Fruit fly (Drosophila melanogaster): ENCODE data around the gene Proc-R.

Gene Proc-R

DNA sequence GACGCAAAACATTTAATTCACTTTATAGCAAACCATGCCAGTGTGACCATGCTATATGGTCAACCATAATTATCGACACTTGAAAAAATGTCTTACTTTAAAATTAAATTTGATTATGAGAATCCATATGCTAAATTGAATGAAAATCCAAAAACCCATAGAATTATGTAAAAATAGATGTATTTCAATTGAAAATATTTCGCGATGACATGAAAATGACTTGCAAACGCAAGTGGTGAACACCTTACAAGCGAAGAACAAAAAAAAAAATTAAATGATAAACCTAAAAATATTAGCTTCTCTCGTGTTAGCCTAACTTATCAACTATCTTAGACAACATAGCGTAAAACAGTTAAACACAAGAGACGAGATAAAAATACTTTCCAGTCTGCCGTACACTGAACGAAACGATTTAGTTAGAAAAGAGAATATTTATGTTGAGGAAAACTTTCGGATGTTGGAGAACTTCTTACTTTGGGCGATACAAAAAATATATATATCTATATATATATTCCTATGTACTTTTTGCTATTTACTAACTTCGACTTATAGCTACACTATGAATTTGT is 27.8 kb upstream of the Proc-R start (continued):
- peak; percentile 70 for TF ChIP-seq lilli (GFP tag; optimal IDR thresholded peaks at IDR 0.05)
- peak; percentile 58 for TF ChIP-seq ara (GFP tag; IDR thresholded peaks at IDR 0.05)
- no peak for TF ChIP-seq Dip2 (GFP tag; IDR thresholded peaks at IDR 0.05)
- no peak for TF ChIP-seq toy (GFP tag; IDR thresholded peaks at IDR 0.05)
- peak; percentile 78 for TF ChIP-seq gem (tag; optimal IDR thresholded peaks at IDR 0.05)
- TF ChIP-seq Hr39 (optimal IDR thresholded peaks at IDR 0.05): no peak
- TF ChIP-seq unc-4 (GFP tag; IDR thresholded peaks at IDR 0.05; ENCODE audit: partially characterized antibody): no peak
- TF ChIP-seq C15 (GFP tag; IDR thresholded peaks at IDR 0.05): no peak
- TF ChIP-seq CG32532 (GFP tag; IDR thresholded peaks at IDR 0.05): peak; percentile 72
- TF ChIP-seq CG8388 (GFP tag; optimal IDR thresholded peaks at IDR 0.05): peak; percentile 53
- TF ChIP-seq CG8944 (GFP tag; optimal IDR thresholded peaks at IDR 0.05): peak; percentile 15
- TF ChIP-seq gcm2 (GFP tag; optimal IDR thresholded peaks at IDR 0.05): peak; percentile 16
- TF ChIP-seq luna (GFP tag; optimal IDR thresholded peaks at IDR 0.05): no peak
- peak; percentile 64 for TF ChIP-seq Sox102F (GFP tag; optimal IDR thresholded peaks at IDR 0.05)
- TF ChIP-seq PHDP (tag; optimal IDR thresholded peaks at IDR 0.05): peak; percentile 60
- no peak for TF ChIP-seq sd (tag; optimal IDR thresholded peaks at IDR 0.05)
- no peak for TF ChIP-seq h (optimal IDR thresholded peaks at IDR 0.05)
- no peak for TF ChIP-seq Mes4 (GFP tag; optimal IDR thresholded peaks at IDR 0.05)
- TF ChIP-seq ATbp (GFP tag; optimal IDR thresholded peaks at IDR 0.05): peak; percentile 44
- no peak for TF ChIP-seq CG7271 (tag; optimal IDR thresholded peaks at IDR 0.05)
- peak; percentile 61 for TF ChIP-seq CG16863 (GFP tag; optimal IDR thresholded peaks at IDR 0.05)
- TF ChIP-seq CG12942 (GFP tag; optimal IDR thresholded peaks at IDR 0.05): no peak
- no peak for TF ChIP-seq Bgb (GFP tag; IDR thresholded peaks at IDR 0.05; ENCODE audit: partially characterized antibody)
- TF ChIP-seq E2f1 (GFP tag; IDR thresholded peaks at IDR 0.05): peak; percentile 38; the same call in 1 of the 2 replicates
- peak; percentile 51 for TF ChIP-seq CG10979 (tag; optimal IDR thresholded peaks at IDR 0.05)
- TF ChIP-seq dm (GFP tag; optimal IDR thresholded peaks at IDR 0.05): no peak
- no peak for TF ChIP-seq ato (GFP tag; IDR thresholded peaks at IDR 0.05; ENCODE audit: partially characterized antibody)
- no peak for TF ChIP-seq cad (GFP tag; optimal IDR thresholded peaks at IDR 0.05)
- TF ChIP-seq Atf6 (GFP tag; IDR thresholded peaks at IDR 0.05): peak; percentile 69
- peak; percentile 35 for TF ChIP-seq BtbVII (GFP tag; optimal IDR thresholded peaks at IDR 0.05)
- peak; percentile 62 for TF ChIP-seq Ptx1 (GFP tag; IDR thresholded peaks at IDR 0.05)
- peak; percentile 20 for TF ChIP-seq tx (GFP tag; optimal IDR thresholded peaks at IDR 0.05)
- TF ChIP-seq Atf3 (GFP tag; optimal IDR thresholded peaks at IDR 0.05): peak; percentile 29
- no peak for TF ChIP-seq Dp (GFP tag; optimal IDR thresholded peaks at IDR 0.05)
- TF ChIP-seq BEAF-32 (GFP tag; optimal IDR thresholded peaks at IDR 0.05): peak; percentile 12
- no peak for TF ChIP-seq chinmo (GFP tag; IDR thresholded peaks at IDR 0.05; ENCODE audit: partially characterized antibody)
- TF ChIP-seq gsb-n (tag; optimal IDR thresholded peaks at IDR 0.05): no peak
- TF ChIP-seq CG5180 (GFP tag; optimal IDR thresholded peaks at IDR 0.05): peak; percentile 10
- TF ChIP-seq Oli (tag; optimal IDR thresholded peaks at IDR 0.05): peak; percentile 67
- TF ChIP-seq CG11560 (tag; IDR thresholded peaks at IDR 0.05): no peak
- no peak for TF ChIP-seq CG8089 (GFP tag; optimal IDR thresholded peaks at IDR 0.05)
- TF ChIP-seq Rx (GFP tag; IDR thresholded peaks at IDR 0.05): no peak
- TF ChIP-seq CG13894 (tag; optimal IDR thresholded peaks at IDR 0.05): no peak
- TF ChIP-seq CG12071 (GFP tag; optimal IDR thresholded peaks at IDR 0.05): peak; percentile 17
- TF ChIP-seq CG9932 (GFP tag; IDR thresholded peaks at IDR 0.05): peak; percentile 51; the same call in 1 of the 2 replicates
- TF ChIP-seq kni (GFP tag; optimal IDR thresholded peaks at IDR 0.05): no peak
- peak; percentile 71 for TF ChIP-seq CG6689 (GFP tag; IDR thresholded peaks at IDR 0.05)
- peak; percentile 26 for TF ChIP-seq NC2α (GFP tag; optimal IDR thresholded peaks at IDR 0.05)
- peak; percentile 35 for TF ChIP-seq Max (GFP tag; optimal IDR thresholded peaks at IDR 0.05)
- no peak for TF ChIP-seq Spps (tag; optimal IDR thresholded peaks at IDR 0.05)
- no peak for TF ChIP-seq CG43689 (GFP tag; IDR thresholded peaks at IDR 0.05)

Measured in whole organism, embryonic.